Worm (Caenorhabditis elegans): ENCODE measurements around the gene C23G10.10.

ce11 chrIII:6178586-6178985 lies 35.2 kb downstream of the C23G10.10 start, which contains the start of gene F42A10.7:
- no peak for TF ChIP-seq die-1 (tag; optimal IDR thresholded peaks at IDR 0.05)
- TF ChIP-seq ceh-100 (GFP tag; IDR thresholded peaks at IDR 0.05) = no peak
- TF ChIP-seq F55B11.4 (tag; optimal IDR thresholded peaks at IDR 0.05; ENCODE audit: borderline replicate concordance, insufficient read depth) = no peak
- TF ChIP-seq F33H1.4 (GFP tag; IDR thresholded peaks at IDR 0.05) = no peak
- no peak for TF ChIP-seq lsy-27 (tag; optimal IDR thresholded peaks at IDR 0.05; ENCODE audit: borderline replicate concordance, insufficient read depth)
- TF ChIP-seq mel-28 (tag; optimal IDR thresholded peaks at IDR 0.05; ENCODE audit: borderline replicate concordance) = no peak
- TF ChIP-seq madf-6 (GFP tag; IDR thresholded peaks at IDR 0.05) = no peak
- TF ChIP-seq snpc-4 (GFP tag; optimal IDR thresholded peaks at IDR 0.05) = no peak
- TF ChIP-seq snpc-4 (tag; optimal IDR thresholded peaks at IDR 0.05) = no peak
- TF ChIP-seq mes-4 (tag; optimal IDR thresholded peaks at IDR 0.05) = no peak
- no peak for TF ChIP-seq Y79H2A.3 (GFP tag; conservative IDR thresholded peaks at IDR 0.05)
- TF ChIP-seq unc-62 (GFP tag; optimal IDR thresholded peaks at IDR 0.05) = no peak
